Fruit fly (Drosophila melanogaster) whole organism, embryonic: ENCODE measurements around the gene Vps53.

Experiments
- Bdp1 ChIP-seq: fragments of 200-800 bp; sonication (Bioruptor generic); optimal IDR thresholded peaks from 3 replicates; lab custom pipeline; 2016; ENCODE audit warnings: missing biosample characterization, missing genetic modification characterization
- Blimp-1 ChIP-seq: fragments of 200-800 bp; sonication (Bioruptor generic); optimal IDR thresholded peaks from 3 replicates; lab custom pipeline; 2018; ENCODE audit warnings: missing biosample characterization, missing genetic modification characterization, mild to moderate bottlenecking, moderate library complexity, missing genetic modification reagents
- CG10209 ChIP-seq: fragments of 200-800 bp; sonication (Bioruptor generic); optimal IDR thresholded peaks from 3 replicates; lab custom pipeline; 2017; ENCODE audit warnings: missing biosample characterization, mild to moderate bottlenecking, missing genetic modification characterization, missing genetic modification reagents
- CG10274 ChIP-seq: fragments of 200-800 bp; sonication (Bioruptor generic); optimal IDR thresholded peaks from 3 replicates; lab custom pipeline; 2017; ENCODE audit warnings: missing biosample characterization, mild to moderate bottlenecking, missing genetic modification characterization
- CG10366 ChIP-seq: fragments of 200-800 bp; sonication (Bioruptor generic); IDR thresholded peaks from 2 replicates; pipeline ENCODE4 v1.3.6; 2022; ENCODE audit warnings: missing biosample characterization, missing genetic modification characterization
- CG10565 ChIP-seq: fragments of 200-800 bp; sonication (Bioruptor generic); optimal IDR thresholded peaks from 3 replicates; lab custom pipeline; 2016; ENCODE audit warnings: missing biosample characterization, mild to moderate bottlenecking, missing genetic modification characterization
- CG12744 ChIP-seq: fragments of 200-800 bp; sonication (Bioruptor generic); optimal IDR thresholded peaks from 2 replicates; lab custom pipeline; 2016; ENCODE audit warnings: missing biosample characterization, missing genetic modification characterization
- CG13123 ChIP-seq: fragments of 200-800 bp; sonication (Bioruptor generic); optimal IDR thresholded peaks from 2 replicates; lab custom pipeline; 2016; ENCODE audit warnings: missing biosample characterization, missing genetic modification characterization
- CG13296 ChIP-seq: fragments of 200-800 bp; sonication (Bioruptor generic); optimal IDR thresholded peaks from 3 replicates; lab custom pipeline; 2018; ENCODE audit warnings: missing biosample characterization, mild to moderate bottlenecking, missing genetic modification characterization
- CG15514 ChIP-seq: fragments of 200-800 bp; sonication (Bioruptor generic); optimal IDR thresholded peaks from 3 replicates; lab custom pipeline; 2017; ENCODE audit warnings: missing biosample characterization, missing genetic modification characterization, mild to moderate bottlenecking, moderate library complexity, missing genetic modification reagents
- CG1603 ChIP-seq: fragments of 200-800 bp; sonication (Bioruptor generic); optimal IDR thresholded peaks from 2 replicates; lab custom pipeline; 2019; ENCODE audit warnings: missing biosample characterization, mild to moderate bottlenecking, missing genetic modification characterization, moderate library complexity
- CG17568 ChIP-seq: fragments of 200-800 bp; sonication (Bioruptor generic); optimal IDR thresholded peaks from 2 replicates; lab custom pipeline; 2018; ENCODE audit warnings: missing biosample characterization, mild to moderate bottlenecking, missing genetic modification characterization, moderate library complexity
- CG18599 ChIP-seq: fragments of 200-800 bp; sonication (Bioruptor generic); optimal IDR thresholded peaks from 3 replicates; lab custom pipeline; 2017; ENCODE audit warnings: missing biosample characterization, missing genetic modification characterization, mild to moderate bottlenecking, moderate library complexity, missing genetic modification reagents
- CG32532 ChIP-seq: fragments of 200-800 bp; sonication (Bioruptor generic); IDR thresholded peaks from 2 replicates; pipeline ENCODE4 v1.3.6; 2022; ENCODE audit warnings: missing biosample characterization, missing genetic modification characterization
- CG3995 ChIP-seq: fragments of 200-800 bp; sonication (Bioruptor generic); optimal IDR thresholded peaks from 3 replicates; lab custom pipeline; 2016; ENCODE audit warnings: missing biosample characterization, missing genetic modification characterization
- CG6175 ChIP-seq: fragments of 200-800 bp; sonication (Bioruptor generic); IDR thresholded peaks from 3 replicates; pipeline ENCODE4 v1.3.6; 2022; ENCODE audit warnings: missing biosample characterization, missing genetic modification characterization
- CG8089 ChIP-seq: fragments of 200-800 bp; sonication (Bioruptor generic); optimal IDR thresholded peaks from 3 replicates; lab custom pipeline; 2016; ENCODE audit warnings: missing biosample characterization, missing genetic modification characterization
- CG8290 ChIP-seq, 3 experiments: fragments of 200-800 bp; sonication (Bioruptor generic); optimal IDR thresholded peaks; 2 replicates each; lab custom pipeline; 2016 to 2019; ENCODE audit warnings: missing biosample characterization in 3 of 3, missing genetic modification characterization in 3 of 3, mild to moderate bottlenecking in 2 of 3, moderate library complexity in 1 of 3
- CG8388 ChIP-seq: fragments of 200-800 bp; sonication (Bioruptor generic); optimal IDR thresholded peaks from 2 replicates; lab custom pipeline; 2019; ENCODE audit warnings: missing biosample characterization, mild to moderate bottlenecking, missing genetic modification characterization, moderate library complexity
- CG9727 ChIP-seq: fragments of 200-800 bp; sonication (Bioruptor generic); optimal IDR thresholded peaks from 3 replicates; lab custom pipeline; 2017; ENCODE audit warnings: missing biosample characterization, mild to moderate bottlenecking, missing genetic modification characterization
- D ChIP-seq, 2 experiments: fragments of 200-800 bp in 1 of 2; fragments of >200 bp in 1 of 2; sonication (Bioruptor generic) in 1 of 2; optimal IDR thresholded peaks; 2 replicates in 1 of 2; 3 replicates in 1 of 2; lab custom pipeline; 2017; ENCODE audit warnings: mild to moderate bottlenecking in 1 of 2, missing biosample characterization in 1 of 2, missing genetic modification characterization in 1 of 2, missing genetic modification reagents in 1 of 2
- Elba2 ChIP-seq: fragments of 200-800 bp; sonication (Bioruptor generic); optimal IDR thresholded peaks from 3 replicates; lab custom pipeline; 2016; ENCODE audit warnings: missing biosample characterization, missing genetic modification characterization
- Hr78 ChIP-seq, 2 experiments: fragments of 200-800 bp in 1 of 2; fragments of >200 bp in 1 of 2; sonication (Bioruptor generic) in 1 of 2; optimal IDR thresholded peaks; 2 replicates each; lab custom pipeline; 2017 to 2019; ENCODE audit warnings: missing biosample characterization in 2 of 2, missing genetic modification characterization in 2 of 2, mild to moderate bottlenecking in 1 of 2, moderate library complexity in 1 of 2
- NFAT ChIP-seq: fragments of 200-800 bp; sonication (Bioruptor generic); IDR thresholded peaks from 2 replicates; pipeline ENCODE4 v1.3.6; 2022; ENCODE audit warnings: missing biosample characterization, missing genetic modification characterization
- Opbp ChIP-seq: fragments of 200-800 bp; sonication (Bioruptor generic); IDR thresholded peaks from 3 replicates; pipeline ENCODE4 v1.3.6; 2022; ENCODE audit warnings: missing biosample characterization, missing genetic modification characterization; ENCODE audit not compliant: partially characterized antibody
- Sin3A ChIP-seq: fragments of >200 bp; optimal IDR thresholded peaks from 2 replicates; lab custom pipeline; 2018
- TFAM ChIP-seq: fragments of 200-800 bp; sonication (Bioruptor generic); optimal IDR thresholded peaks from 2 replicates; lab custom pipeline; 2017; ENCODE audit warnings: missing biosample characterization, missing genetic modification characterization, inconsistent platforms
- YL-1 ChIP-seq: fragments of 200-800 bp; sonication (Bioruptor generic); optimal IDR thresholded peaks from 3 replicates; lab custom pipeline; 2017; ENCODE audit warnings: missing biosample characterization, mild to moderate bottlenecking, missing genetic modification characterization
- aop ChIP-seq: fragments of 200-800 bp; sonication (Bioruptor generic); IDR thresholded peaks from 2 replicates; pipeline ENCODE4 v1.3.6; 2022; ENCODE audit warnings: missing biosample characterization, missing genetic modification characterization
- bab2 ChIP-seq: fragments of 200-800 bp; sonication (Bioruptor generic); optimal IDR thresholded peaks from 2 replicates; lab custom pipeline; 2016; ENCODE audit warnings: missing biosample characterization, missing genetic modification characterization
- ci ChIP-seq: fragments of 200-800 bp; sonication (Bioruptor generic); IDR thresholded peaks from 3 replicates; pipeline ENCODE4 v1.3.6; 2022; ENCODE audit warnings: missing biosample characterization, missing genetic modification characterization
- crol ChIP-seq: fragments of 200-800 bp; sonication (Bioruptor generic); IDR thresholded peaks from 2 replicates; pipeline ENCODE4 v1.3.6; 2022; ENCODE audit warnings: missing biosample characterization, missing genetic modification characterization
- danr ChIP-seq: fragments of 200-800 bp; sonication (Bioruptor generic); IDR thresholded peaks from 2 replicates; pipeline ENCODE4 v1.3.6; 2022; ENCODE audit warnings: missing biosample characterization, missing genetic modification characterization
- dmrt11E ChIP-seq: fragments of 200-800 bp; sonication (Bioruptor generic); optimal IDR thresholded peaks from 3 replicates; lab custom pipeline; 2018; ENCODE audit warnings: missing biosample characterization, mild to moderate bottlenecking, missing genetic modification characterization, moderate library complexity
- eve ChIP-seq, 2 experiments: fragments of >200 bp; optimal IDR thresholded peaks; 2 replicates each; lab custom pipeline; 2017; ENCODE audit warnings: missing biosample characterization in 2 of 2, missing genetic modification characterization in 2 of 2
- ftz-f1 ChIP-seq: fragments of 200-800 bp; sonication (Bioruptor generic); optimal IDR thresholded peaks from 2 replicates; lab custom pipeline; 2016; ENCODE audit warnings: missing biosample characterization, missing genetic modification characterization
- gsb ChIP-seq: fragments of 200-800 bp; sonication (Bioruptor generic); IDR thresholded peaks from 2 replicates; pipeline ENCODE4 v1.3.6; 2022; ENCODE audit warnings: missing biosample characterization, missing genetic modification characterization
- ind ChIP-seq: fragments of 200-800 bp; sonication (Bioruptor generic); optimal IDR thresholded peaks from 3 replicates; lab custom pipeline; 2016; ENCODE audit warnings: missing biosample characterization, missing genetic modification characterization
- pzg ChIP-seq: fragments of 200-800 bp; sonication (Bioruptor generic); optimal IDR thresholded peaks from 3 replicates; lab custom pipeline; 2018; ENCODE audit warnings: missing biosample characterization, mild to moderate bottlenecking, missing genetic modification characterization, moderate library complexity
- row ChIP-seq: fragments of 200-800 bp; sonication (Bioruptor generic); IDR thresholded peaks from 3 replicates; pipeline ENCODE4 v1.3.6; 2022; ENCODE audit warnings: missing biosample characterization, missing genetic modification characterization
- sc ChIP-seq, 3 experiments: fragments of >200 bp in 2 of 3; fragments of 200-800 bp in 1 of 3; sonication (Bioruptor generic) in 1 of 3; optimal IDR thresholded peaks; 2 replicates in 2 of 3; 3 replicates in 1 of 3; lab custom pipeline; 2017; ENCODE audit warnings: mild to moderate bottlenecking in 1 of 3, missing biosample characterization in 1 of 3, missing genetic modification characterization in 1 of 3, missing genetic modification reagents in 1 of 3
- sens-2 ChIP-seq: fragments of 200-800 bp; sonication (Bioruptor generic); IDR thresholded peaks from 2 replicates; pipeline ENCODE4 v1.3.6; 2022; ENCODE audit warnings: missing biosample characterization, missing genetic modification characterization
- so ChIP-seq: fragments of 200-800 bp; sonication (Bioruptor generic); IDR thresholded peaks from 3 replicates; pipeline ENCODE4 v1.3.6; 2022; ENCODE audit warnings: missing biosample characterization, missing genetic modification characterization
- wek ChIP-seq: fragments of 200-800 bp; sonication (Bioruptor generic); optimal IDR thresholded peaks from 3 replicates; lab custom pipeline; 2018; ENCODE audit warnings: missing biosample characterization, mild to moderate bottlenecking, missing genetic modification characterization, moderate library complexity
- zf30C ChIP-seq: fragments of 200-800 bp; sonication (Bioruptor generic); optimal IDR thresholded peaks from 3 replicates; lab custom pipeline; 2018; ENCODE audit warnings: missing biosample characterization, mild to moderate bottlenecking, missing genetic modification characterization

Vps53 gene

DNA sequence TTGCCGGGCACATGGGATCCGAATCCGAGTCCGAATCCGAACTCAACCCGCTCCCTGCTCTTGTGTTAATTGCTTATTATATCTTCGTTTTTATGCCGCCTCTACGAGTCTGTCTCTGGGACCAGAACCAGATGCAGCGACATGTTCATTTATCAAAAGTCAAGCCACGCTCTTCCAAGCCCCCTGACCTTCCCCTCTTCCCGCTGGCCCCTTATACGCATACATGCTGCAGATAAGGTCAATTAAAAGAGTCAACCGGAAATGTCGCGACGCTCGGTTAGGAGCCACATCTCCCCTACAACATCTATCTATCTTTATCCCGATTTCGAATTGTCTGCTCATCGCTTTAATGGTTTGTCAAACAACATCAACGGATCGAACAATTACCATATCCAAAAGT, 8.1 kb downstream of the Vps53 start:
- TF ChIP-seq Hr78 (GFP tag; optimal IDR thresholded peaks at IDR 0.05; lab: Kevin White, UChicago) (peak in 1 of 2 experiments; percentile 69), crol (peak; percentile 79), CG9727 (GFP tag; lab: Kevin White, UChicago) (no peak), aop (GFP tag; lab: Robert Waterston, UW) (0 out of 2 replicates have a peak, but pooled peaks have one; percentile 45)

DNA sequence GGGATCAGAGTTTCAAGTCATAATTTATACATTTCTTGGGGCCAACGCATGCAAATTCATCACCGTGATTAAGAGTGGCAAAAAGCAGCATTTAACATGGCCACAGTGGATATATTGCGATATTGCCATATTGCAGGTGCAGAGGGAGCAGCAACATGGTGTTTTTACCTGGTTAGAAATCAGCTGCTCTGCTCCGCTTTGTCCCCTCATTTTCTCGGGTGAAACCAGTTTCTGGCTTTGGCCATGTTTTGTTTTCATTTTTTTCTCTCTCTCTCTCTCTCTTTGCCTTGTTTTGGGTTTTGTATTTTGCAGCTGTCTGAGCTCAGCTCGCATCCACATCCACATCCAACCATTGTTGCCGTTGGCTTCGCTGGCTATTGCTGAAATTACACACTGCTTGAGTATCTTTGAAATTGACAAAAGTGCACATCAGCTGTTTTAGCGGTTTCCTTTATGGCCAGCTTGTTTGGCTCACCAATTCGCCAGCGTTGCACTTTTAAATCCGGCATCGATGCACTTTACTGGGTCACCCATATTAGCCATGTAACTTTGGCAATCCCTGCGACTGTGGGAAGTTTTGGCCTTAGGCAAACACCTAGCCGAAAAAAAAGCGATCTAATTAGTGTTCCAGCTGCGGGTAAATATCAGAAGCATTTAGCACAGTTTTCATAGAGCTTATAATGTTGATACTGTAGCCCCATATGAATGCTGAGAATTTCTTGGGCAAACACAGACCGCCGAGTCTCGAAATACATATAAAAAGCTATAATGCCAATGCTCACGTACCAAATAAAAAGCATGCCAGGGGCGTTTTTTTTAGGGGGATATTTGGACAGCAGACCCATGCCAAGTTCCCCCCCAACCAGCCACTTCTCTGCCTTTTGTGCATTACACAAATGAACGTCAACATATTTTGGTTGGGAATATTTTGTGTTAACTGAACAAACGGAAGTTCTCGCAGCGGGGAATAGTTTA, 10.5 kb downstream of the Vps53 start:
- TF ChIP-seq CG10565 (no peak), CG10366 (no peak), CG32532 (GFP tag; lab: Robert Waterston, UW) (0 out of 2 replicates have a peak, but pooled peaks have one; percentile 26), ci (GFP tag; lab: Robert Waterston, UW) (0 out of 3 replicates have a peak, but pooled peaks have one; percentile 28), zf30C (no peak), Elba2 (GFP tag; lab: Kevin White, UChicago) (no peak), sc (optimal IDR thresholded peaks at IDR 0.05; lab: Kevin White, UChicago) (no peak), sc (GFP tag; optimal IDR thresholded peaks at IDR 0.05; lab: Kevin White, UChicago) (no peak), dmrt11E (tag; lab: Kevin White, UChicago) (no peak), NFAT (peak; percentile 22; the same call in 1 of the 2 replicates), Opbp (GFP tag; lab: Robert Waterston, UW) (no peak), sens-2 (GFP tag; lab: Robert Waterston, UW) (no peak), ftz-f1 (GFP tag; lab: Kevin White, UChicago) (no peak), YL-1 (GFP tag; lab: Kevin White, UChicago) (peak; percentile 29), CG10209 (GFP tag; lab: Kevin White, UChicago) (peak; percentile 4), row (GFP tag; lab: Robert Waterston, UW) (no peak), CG13123 (no peak), TFAM (GFP tag; lab: Kevin White, UChicago) (no peak), CG15514 (no peak), eve (GFP tag; optimal IDR thresholded peaks at IDR 0.05; lab: Kevin White, UChicago) (no peak), so (no peak), danr (GFP tag; lab: Robert Waterston, UW) (no peak), CG6175 (no peak), Sin3A (no peak), gsb (GFP tag; lab: Robert Waterston, UW) (0 out of 2 replicates have a peak, but pooled peaks have one; percentile 26), Blimp-1 (GFP tag; lab: Kevin White, UChicago) (peak; percentile 37), CG10274 (GFP tag; lab: Kevin White, UChicago) (no peak), pzg (GFP tag; lab: Kevin White, UChicago) (no peak), CG8388 (GFP tag; lab: Kevin White, UChicago) (no peak), D (optimal IDR thresholded peaks at IDR 0.05; lab: Kevin White, UChicago) (no peak), D (GFP tag; optimal IDR thresholded peaks at IDR 0.05; lab: Kevin White, UChicago) (peak; percentile 6), bab2 (GFP tag; lab: Kevin White, UChicago) (no peak), crol (no peak), Bdp1 (GFP tag; lab: Kevin White, UChicago) (no peak), CG17568 (GFP tag; lab: Kevin White, UChicago) (no peak), ind (GFP tag; lab: Kevin White, UChicago) (no peak), CG1603 (tag; lab: Kevin White, UChicago) (no peak), CG12744 (GFP tag; lab: Kevin White, UChicago) (no peak), CG8089 (GFP tag; lab: Kevin White, UChicago) (no peak), CG8290 (GFP tag; optimal IDR thresholded peaks at IDR 0.05; lab: Kevin White, UChicago) (no peak), CG8290 (tag; optimal IDR thresholded peaks at IDR 0.05; lab: Kevin White, UChicago) (no peak), wek (GFP tag; lab: Kevin White, UChicago) (no peak), CG13296 (GFP tag; lab: Kevin White, UChicago) (no peak), CG18599 (GFP tag; lab: Kevin White, UChicago) (peak; percentile 15), CG3995 (no peak)
